Worm (Caenorhabditis elegans) whole organism, young adult: Measurements from ENCODE around the gene T05B9.1.

Experiments
- ama-1 ChIP-seq, 3 experiments: fragments of 150-350 bp in 1 of 3; sonication (generic microtip) in 2 of 3; optimal IDR thresholded peaks; 2 replicates each; lab custom pipeline; 2014 to 2018; ENCODE audit warnings: missing biosample characterization in 2 of 3, missing genetic modification characterization in 2 of 3, missing genetic modification reagents in 2 of 3
- ceh-27 ChIP-seq: fragments of 200-800 bp; sonication (Bioruptor generic); optimal IDR thresholded peaks from 2 replicates; lab custom pipeline; 2018; ENCODE audit warnings: mild to moderate bottlenecking, missing genetic modification characterization, moderate library complexity, missing compliant biosample characterization
- madf-3 ChIP-seq: fragments of 200-800 bp; sonication (Bioruptor generic); IDR thresholded peaks from 2 replicates; pipeline ENCODE4 v1.3.6; 2022; ENCODE audit warnings: missing genetic modification reagents, missing genetic modification characterization, missing compliant biosample characterization
- pha-4 ChIP-seq: fragments of 150-350 bp; sonication (generic microtip); optimal IDR thresholded peaks from 2 replicates; lab custom pipeline; 2014; ENCODE audit warnings: missing biosample characterization, missing genetic modification reagents, missing genetic modification characterization
- rcor-1 ChIP-seq: fragments of 200-800 bp; sonication (Bioruptor generic); IDR thresholded peaks from 2 replicates; pipeline ENCODE4 v1.3.6; 2022; ENCODE audit warnings: missing genetic modification reagents, missing genetic modification characterization, missing compliant biosample characterization
- unc-62 ChIP-seq: fragments of 150-350 bp; optimal IDR thresholded peaks from 2 replicates; lab custom pipeline; 2014; ENCODE audit warnings: missing biosample characterization, missing genetic modification reagents, missing genetic modification characterization

DNA sequence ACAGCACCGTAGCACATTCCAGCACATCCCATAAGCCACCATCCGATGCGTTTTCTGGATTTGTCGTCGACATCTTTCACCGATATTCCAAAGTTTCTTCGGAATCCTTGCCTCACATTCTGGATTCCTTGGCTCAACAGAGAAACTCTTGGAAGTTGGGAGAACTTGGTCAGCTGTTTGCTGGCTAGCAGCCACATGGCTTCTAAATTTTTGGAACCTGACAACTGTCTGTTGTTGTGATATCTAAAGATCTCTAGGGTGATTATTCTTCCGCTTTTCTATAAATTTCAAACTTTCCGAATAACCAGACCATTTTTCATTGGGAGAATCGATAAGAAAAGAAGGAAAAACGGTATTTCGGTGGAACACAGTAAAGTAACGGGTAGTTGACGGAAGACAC, 26.2 kb downstream of the T05B9.1 start, which contains the start of gene cox-15:
- TF ChIP-seq unc-62 (GFP tag; lab: Kevin White, UChicago) (no peak), ceh-27 (GFP tag; lab: Kevin White, UChicago) (no peak), rcor-1 (GFP tag; lab: Robert Waterston, UW) (no peak), pha-4 (tag; lab: Kevin White, UChicago) (no peak), ama-1 (optimal IDR thresholded peaks at IDR 0.05; lab: Kevin White, UChicago) (no peak), ama-1 (GFP tag; optimal IDR thresholded peaks at IDR 0.05; lab: Kevin White, UChicago) (no peak), madf-3 (GFP tag; lab: Robert Waterston, UW) (no peak)
